Fruit fly (Drosophila melanogaster) S2 (cell line): Measurements from ENCODE around the gene CG42264.

Experiments
- CG8478 ChIP-seq: fragments of >200 bp; optimal IDR thresholded peaks from 2 replicates; lab custom pipeline; 2018
- CTCF ChIP-seq, 2 experiments: fragments of >200 bp; optimal IDR thresholded peaks; 2 replicates each; lab custom pipeline; 2018

- no peak for TF ChIP-seq CG8478 (lab: Kevin White, UChicago)
- no peak for TF ChIP-seq CTCF (optimal IDR thresholded peaks at IDR 0.05; lab: Kevin White, UChicago)
Measured at dm6 chrX:5772409-5772808, 4.0 kb downstream of the CG42264 start.
